Fruit fly (Drosophila melanogaster) whole organism, pupa: ENCODE measurements around the gene Non2.

ENCODE experiments used
- CG10348 ChIP-seq: fragments of 200-800 bp; sonication (Bioruptor generic); IDR thresholded peaks from 2 replicates; pipeline ENCODE4 v1.3.6; 2022; ENCODE audit warnings: missing biosample characterization, missing genetic modification characterization
- CG12605 ChIP-seq: fragments of 200-800 bp; sonication (Bioruptor generic); IDR thresholded peaks from 2 replicates; pipeline ENCODE4 v1.3.6; 2022; ENCODE audit warnings: missing biosample characterization, missing genetic modification characterization
- CG13204 ChIP-seq: fragments of 200-800 bp; sonication (Bioruptor generic); optimal IDR thresholded peaks from 2 replicates; lab custom pipeline; 2018; ENCODE audit warnings: missing biosample characterization, mild to moderate bottlenecking, missing genetic modification characterization, moderate library complexity
- CG14655 ChIP-seq: fragments of 200-800 bp; sonication (Bioruptor generic); optimal IDR thresholded peaks from 3 replicates; lab custom pipeline; 2017; ENCODE audit warnings: mild to moderate bottlenecking, missing biosample characterization, missing genetic modification reagents, missing genetic modification characterization
- CG15710 ChIP-seq: fragments of 200-800 bp; sonication (Bioruptor generic); optimal IDR thresholded peaks from 2 replicates; lab custom pipeline; 2018; ENCODE audit warnings: missing biosample characterization, mild to moderate bottlenecking, missing genetic modification characterization, moderate library complexity
- CG17806 ChIP-seq: fragments of 200-800 bp; sonication (Bioruptor generic); optimal IDR thresholded peaks from 2 replicates; lab custom pipeline; 2018; ENCODE audit warnings: missing biosample characterization, mild to moderate bottlenecking, missing genetic modification characterization, moderate library complexity
- CG32121 ChIP-seq: fragments of 200-800 bp; sonication (Bioruptor generic); IDR thresholded peaks from 2 replicates; pipeline ENCODE4 v1.3.6; 2022; ENCODE audit warnings: missing biosample characterization, missing genetic modification characterization
- CG34367 ChIP-seq: fragments of 200-800 bp; sonication (Bioruptor generic); optimal IDR thresholded peaks from 2 replicates; lab custom pipeline; 2018; ENCODE audit warnings: missing biosample characterization, mild to moderate bottlenecking, missing genetic modification characterization
- CG4496 ChIP-seq: fragments of 200-800 bp; sonication (Bioruptor generic); IDR thresholded peaks from 3 replicates; pipeline ENCODE4 v1.3.6; 2022; ENCODE audit warnings: missing biosample characterization, missing genetic modification characterization
- CG8159 ChIP-seq: fragments of 200-800 bp; sonication (Bioruptor generic); optimal IDR thresholded peaks from 3 replicates; lab custom pipeline; 2018; ENCODE audit warnings: missing biosample characterization, mild to moderate bottlenecking, missing genetic modification characterization, moderate library complexity
- CG8301 ChIP-seq: fragments of 200-800 bp; sonication (Bioruptor generic); optimal IDR thresholded peaks from 2 replicates; lab custom pipeline; 2018; ENCODE audit warnings: missing biosample characterization, mild to moderate bottlenecking, missing genetic modification characterization
- CG9948 ChIP-seq: fragments of 200-800 bp; sonication (Bioruptor generic); optimal IDR thresholded peaks from 2 replicates; lab custom pipeline; 2018; ENCODE audit warnings: missing biosample characterization, mild to moderate bottlenecking, missing genetic modification characterization, moderate library complexity
- D1 ChIP-seq: fragments of 200-800 bp; sonication (Bioruptor generic); optimal IDR thresholded peaks from 2 replicates; lab custom pipeline; 2018; ENCODE audit warnings: missing biosample characterization, mild to moderate bottlenecking, missing genetic modification characterization, moderate library complexity
- EcR ChIP-seq: fragments of 200-800 bp; sonication (Bioruptor generic); optimal IDR thresholded peaks from 3 replicates; lab custom pipeline; 2019; ENCODE audit warnings: missing biosample characterization, missing genetic modification characterization, mild to moderate bottlenecking, moderate library complexity, missing genetic modification reagents
- Ets98B ChIP-seq: fragments of 200-800 bp; sonication (Bioruptor generic); IDR thresholded peaks from 2 replicates; pipeline ENCODE4 v1.3.6; 2022; ENCODE audit warnings: missing biosample characterization, missing genetic modification characterization
- Pif1A ChIP-seq: fragments of 200-800 bp; sonication (Bioruptor generic); optimal IDR thresholded peaks from 3 replicates; lab custom pipeline; 2016; ENCODE audit warnings: missing biosample characterization, missing genetic modification characterization
- Pif1B ChIP-seq: fragments of 200-800 bp; sonication (Bioruptor generic); optimal IDR thresholded peaks from 3 replicates; lab custom pipeline; 2016; ENCODE audit warnings: missing biosample characterization, missing genetic modification characterization
- Snoo ChIP-seq: fragments of 200-800 bp; sonication (Bioruptor generic); optimal IDR thresholded peaks from 3 replicates; lab custom pipeline; 2017; ENCODE audit warnings: missing biosample characterization, mild to moderate bottlenecking, missing genetic modification characterization, inconsistent platforms
- fd96Ca ChIP-seq: fragments of 200-800 bp; sonication (Bioruptor generic); IDR thresholded peaks from 3 replicates; pipeline ENCODE4 v1.3.6; 2022; ENCODE audit warnings: missing biosample characterization, missing genetic modification characterization
- gl ChIP-seq: fragments of 200-800 bp; sonication (Bioruptor generic); optimal IDR thresholded peaks from 2 replicates; lab custom pipeline; 2018; ENCODE audit warnings: missing biosample characterization, mild to moderate bottlenecking, missing genetic modification characterization
- rn ChIP-seq: fragments of 200-800 bp; sonication (Bioruptor generic); IDR thresholded peaks from 2 replicates; pipeline ENCODE4 v1.3.6; 2022; ENCODE audit warnings: missing biosample characterization, missing genetic modification characterization

Gene Non2

DNA sequence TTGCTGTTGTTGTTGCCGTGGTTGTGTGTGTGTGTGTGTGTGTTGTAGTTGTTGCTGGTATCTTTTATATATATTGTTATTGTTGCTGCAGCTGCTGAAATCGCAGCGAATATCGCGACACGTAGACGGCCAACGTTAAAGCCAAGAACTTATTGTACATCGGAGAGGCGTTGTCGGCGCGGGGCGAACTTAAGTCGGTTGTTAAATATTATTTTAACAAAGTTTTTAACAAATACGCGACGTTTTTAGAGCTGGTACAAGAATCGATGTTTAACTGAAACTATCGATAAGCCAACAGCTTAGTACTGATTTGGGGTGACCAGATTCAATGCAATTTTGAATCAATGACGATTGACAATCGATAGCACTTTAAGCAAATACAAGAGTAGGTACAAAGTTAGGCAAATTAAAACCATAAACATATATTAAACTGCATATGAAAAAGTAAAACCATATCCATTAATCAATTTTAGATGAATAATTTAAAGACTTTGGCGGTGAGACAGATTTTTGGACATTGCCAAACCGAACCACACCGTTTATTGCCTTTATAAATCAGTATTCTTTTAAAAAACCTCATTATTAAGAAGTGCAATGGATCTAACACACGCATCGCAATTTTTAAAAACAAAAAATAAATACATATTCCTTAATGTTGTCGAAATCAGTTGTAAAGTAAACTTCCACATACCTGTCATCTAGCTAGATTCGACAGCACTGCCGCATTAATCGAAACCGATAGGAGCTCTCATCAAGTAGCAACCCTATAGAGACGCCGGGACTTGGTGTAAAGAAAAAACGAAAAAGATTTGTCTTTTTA, at the start of gene Non2, which contains the start of gene Mrtf:
TSS of gene Non2 (plus strand) at position 731 of the 820 bp plus-strand sequence.
TSS of gene Mrtf (minus strand) at position 268 of the 820 bp plus-strand sequence.
- peak; percentile 32 for TF ChIP-seq CG17806 (tag; lab: Kevin White, UChicago)
- TF ChIP-seq CG8301 (tag; lab: Kevin White, UChicago) = peak; percentile 17
- no peak for TF ChIP-seq CG13204 (GFP tag; lab: Kevin White, UChicago)
- TF ChIP-seq fd96Ca (GFP tag; lab: Robert Waterston, UW) = peak; percentile 57; the same call in 2 of the 3 replicates
- peak; percentile 19 for TF ChIP-seq CG34367 (tag; lab: Kevin White, UChicago)
- peak; percentile 53 for TF ChIP-seq CG8159 (tag; lab: Kevin White, UChicago)
- no peak for TF ChIP-seq D1 (tag; lab: Kevin White, UChicago)
- TF ChIP-seq CG14655 = peak; percentile 45
- 0 out of 2 replicates have a peak, but pooled peaks have one; percentile 13 for TF ChIP-seq CG12605 (GFP tag; lab: Robert Waterston, UW)
- TF ChIP-seq CG15710 (tag; lab: Kevin White, UChicago) = peak; percentile 47
- TF ChIP-seq EcR (GFP tag; lab: Kevin White, UChicago) = no peak
- TF ChIP-seq CG9948 (tag; lab: Kevin White, UChicago) = peak; percentile 36
- 0 out of 2 replicates have a peak, but pooled peaks have one; percentile 18 for TF ChIP-seq rn (GFP tag; lab: Robert Waterston, UW)
- peak; percentile 44 for TF ChIP-seq Ets98B (GFP tag; lab: Robert Waterston, UW)
- no peak for TF ChIP-seq CG32121 (GFP tag; lab: Robert Waterston, UW)
- TF ChIP-seq Snoo = peak; percentile 35
- peak; percentile 54 for TF ChIP-seq Pif1A (GFP tag; lab: Kevin White, UChicago)

DNA sequence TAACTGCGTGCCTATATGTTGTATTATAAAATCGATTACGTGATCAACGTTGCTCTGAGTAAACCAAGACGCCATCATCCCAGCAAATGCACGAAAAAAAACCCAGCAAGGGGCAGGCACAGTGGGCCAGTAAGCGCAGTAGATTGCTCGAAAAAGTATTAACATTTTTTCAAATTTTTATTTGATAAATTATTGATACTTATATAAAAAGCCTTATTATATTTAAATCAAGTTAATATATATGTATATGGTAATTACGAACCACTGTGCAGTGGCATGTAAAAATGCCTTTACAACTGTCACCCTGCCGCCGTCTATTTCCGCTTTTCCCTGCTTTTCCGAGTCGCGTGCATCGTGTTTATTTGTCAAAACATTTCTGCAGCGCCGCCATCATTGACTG, 39.8 kb upstream of the Non2 start:
- peak; percentile 76 for TF ChIP-seq CG4496
- no peak for TF ChIP-seq Snoo
- no peak for TF ChIP-seq CG17806 (tag; lab: Kevin White, UChicago)
- TF ChIP-seq CG13204 (GFP tag; lab: Kevin White, UChicago) = no peak
- TF ChIP-seq CG12605 (GFP tag; lab: Robert Waterston, UW) = peak; percentile 36; the same call in 1 of the 2 replicates
- TF ChIP-seq EcR (GFP tag; lab: Kevin White, UChicago) = no peak
- TF ChIP-seq rn (GFP tag; lab: Robert Waterston, UW) = 0 out of 2 replicates have a peak, but pooled peaks have one; percentile 40
- TF ChIP-seq CG10348 = no peak
- peak; percentile 84 for TF ChIP-seq CG32121 (GFP tag; lab: Robert Waterston, UW)
- no peak for TF ChIP-seq Pif1A (GFP tag; lab: Kevin White, UChicago)
- no peak for TF ChIP-seq CG8301 (tag; lab: Kevin White, UChicago)
- TF ChIP-seq gl (tag; lab: Kevin White, UChicago) = no peak
- no peak for TF ChIP-seq CG8159 (tag; lab: Kevin White, UChicago)
- TF ChIP-seq Pif1B (GFP tag; lab: Kevin White, UChicago) = no peak
- TF ChIP-seq CG9948 (tag; lab: Kevin White, UChicago) = no peak
- TF ChIP-seq CG15710 (tag; lab: Kevin White, UChicago) = no peak
- TF ChIP-seq fd96Ca (GFP tag; lab: Robert Waterston, UW) = peak; percentile 71; the same call in 2 of the 3 replicates
- no peak for TF ChIP-seq CG14655
- TF ChIP-seq D1 (tag; lab: Kevin White, UChicago) = no peak
- TF ChIP-seq CG34367 (tag; lab: Kevin White, UChicago) = no peak
- TF ChIP-seq Ets98B (GFP tag; lab: Robert Waterston, UW) = peak; percentile 68

DNA sequence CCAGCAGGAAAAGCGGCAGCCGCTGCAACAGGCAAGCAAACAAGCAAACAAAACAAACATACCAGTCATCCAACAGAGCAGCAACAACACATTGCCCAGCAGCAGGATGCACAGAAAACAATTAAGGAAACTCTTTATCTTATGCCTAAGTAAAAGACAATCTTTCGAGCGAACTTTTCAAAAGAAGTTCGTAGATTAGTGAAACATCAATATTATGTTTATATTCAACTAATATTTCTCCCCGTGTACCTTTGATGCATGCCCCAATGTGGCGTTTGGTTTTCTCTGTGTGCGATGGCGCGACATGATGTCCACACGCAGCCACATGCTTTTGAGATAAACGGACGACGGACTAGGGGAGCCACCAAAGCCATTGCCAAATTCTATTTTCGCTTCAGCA, 35.9 kb upstream of the Non2 start:
- TF ChIP-seq Snoo = no peak
- TF ChIP-seq Ets98B (GFP tag; lab: Robert Waterston, UW) = peak; percentile 60
- TF ChIP-seq CG10348 = no peak
- no peak for TF ChIP-seq EcR (GFP tag; lab: Kevin White, UChicago)
- TF ChIP-seq CG12605 (GFP tag; lab: Robert Waterston, UW) = no peak
- TF ChIP-seq CG9948 (tag; lab: Kevin White, UChicago) = no peak
- no peak for TF ChIP-seq CG8159 (tag; lab: Kevin White, UChicago)
- TF ChIP-seq Pif1A (GFP tag; lab: Kevin White, UChicago) = no peak
- TF ChIP-seq CG34367 (tag; lab: Kevin White, UChicago) = no peak
- TF ChIP-seq D1 (tag; lab: Kevin White, UChicago) = no peak
- TF ChIP-seq CG32121 (GFP tag; lab: Robert Waterston, UW) = peak; percentile 56; the same call in 1 of the 2 replicates
- TF ChIP-seq CG17806 (tag; lab: Kevin White, UChicago) = no peak
- peak; percentile 57; the same call in 1 of the 3 replicates for TF ChIP-seq CG4496
- TF ChIP-seq CG8301 (tag; lab: Kevin White, UChicago) = no peak
- TF ChIP-seq fd96Ca (GFP tag; lab: Robert Waterston, UW) = peak; percentile 35; the same call in 1 of the 3 replicates
- no peak for TF ChIP-seq gl (tag; lab: Kevin White, UChicago)
- peak; percentile 10 for TF ChIP-seq CG14655
- no peak for TF ChIP-seq CG15710 (tag; lab: Kevin White, UChicago)
- TF ChIP-seq rn (GFP tag; lab: Robert Waterston, UW) = no peak
- no peak for TF ChIP-seq Pif1B (GFP tag; lab: Kevin White, UChicago)
- TF ChIP-seq CG13204 (GFP tag; lab: Kevin White, UChicago) = no peak

DNA sequence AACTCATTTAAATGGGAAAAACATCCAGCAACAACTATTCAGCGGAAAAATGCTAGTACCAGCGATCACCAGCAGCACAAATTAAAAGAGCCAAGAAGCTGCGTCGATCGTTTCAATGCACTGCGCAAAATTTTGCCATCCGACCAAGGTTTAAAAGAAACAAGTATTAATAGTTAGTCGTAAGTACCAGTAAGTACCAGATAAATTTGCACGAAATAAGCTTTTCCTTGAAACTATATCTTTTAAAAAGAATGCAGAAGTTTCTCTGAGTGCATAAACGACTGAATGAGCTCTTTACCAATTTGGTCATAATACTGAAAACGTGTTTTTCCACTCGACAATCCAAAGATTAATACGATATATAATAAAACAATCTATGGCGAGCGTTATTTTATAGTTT, 33.6 kb upstream of the Non2 start:
- TF ChIP-seq CG8301 (tag; lab: Kevin White, UChicago) = peak; percentile 45
- peak; percentile 77; the same call in 2 of the 3 replicates for TF ChIP-seq fd96Ca (GFP tag; lab: Robert Waterston, UW)
- no peak for TF ChIP-seq CG17806 (tag; lab: Kevin White, UChicago)
- TF ChIP-seq CG8159 (tag; lab: Kevin White, UChicago) = peak; percentile 14
- TF ChIP-seq rn (GFP tag; lab: Robert Waterston, UW) = 0 out of 2 replicates have a peak, but pooled peaks have one; percentile 15
- no peak for TF ChIP-seq gl (tag; lab: Kevin White, UChicago)
- peak; percentile 80 for TF ChIP-seq Ets98B (GFP tag; lab: Robert Waterston, UW)
- peak; percentile 82 for TF ChIP-seq CG32121 (GFP tag; lab: Robert Waterston, UW)
- no peak for TF ChIP-seq EcR (GFP tag; lab: Kevin White, UChicago)
- TF ChIP-seq CG34367 (tag; lab: Kevin White, UChicago) = no peak
- TF ChIP-seq CG10348 = 0 out of 2 replicates have a peak, but pooled peaks have one; percentile 38
- no peak for TF ChIP-seq CG9948 (tag; lab: Kevin White, UChicago)
- TF ChIP-seq CG13204 (GFP tag; lab: Kevin White, UChicago) = no peak
- TF ChIP-seq CG15710 (tag; lab: Kevin White, UChicago) = no peak
- TF ChIP-seq Pif1B (GFP tag; lab: Kevin White, UChicago) = peak; percentile 14
- no peak for TF ChIP-seq D1 (tag; lab: Kevin White, UChicago)
- TF ChIP-seq CG14655 = peak; percentile 54
- TF ChIP-seq CG4496 = peak; percentile 86
- no peak for TF ChIP-seq Snoo
- TF ChIP-seq Pif1A (GFP tag; lab: Kevin White, UChicago) = peak; percentile 46
- TF ChIP-seq CG12605 (GFP tag; lab: Robert Waterston, UW) = peak; percentile 30; the same call in 1 of the 2 replicates
